Worm (Caenorhabditis elegans) whole organism, L4/young adult: ENCODE results near the gene gln-5.

Experiments
- dao-5 ChIP-seq: sonication (generic microtip); optimal IDR thresholded peaks from 2 replicates; lab custom pipeline; 2016; ENCODE audit warnings: missing genotype, missing genetic modification characterization, moderate library complexity, missing compliant biosample characterization
- him-1 ChIP-seq: sonication (generic microtip); optimal IDR thresholded peaks from 2 replicates; lab custom pipeline; 2016; ENCODE audit warnings: missing genotype, missing genetic modification reagents, missing genetic modification characterization, missing compliant biosample characterization

ce11 chrIV:17301933-17302332 lies 28.5 kb upstream of the gln-5 start, which contains the start of gene ifta-2:
- no peak for TF ChIP-seq dao-5 (tag; lab: Kevin White, UChicago)
- no peak for TF ChIP-seq him-1
